Fruit fly (Drosophila melanogaster) whole organism, adult: Measurements from ENCODE around the gene sowah.

Source experiments
- CG11617 ChIP-seq: fragments of 200-800 bp; sonication (Bioruptor generic); optimal IDR thresholded peaks from 2 replicates; lab custom pipeline; 2017; ENCODE audit warnings: mild to moderate bottlenecking, missing biosample characterization, missing genetic modification reagents, missing genetic modification characterization
- CG12768 ChIP-seq: fragments of 200-800 bp; sonication (Bioruptor generic); optimal IDR thresholded peaks from 2 replicates; lab custom pipeline; 2017; ENCODE audit warnings: missing biosample characterization, missing genetic modification characterization, mild to moderate bottlenecking, moderate library complexity, missing genetic modification reagents
- CG14711 ChIP-seq: fragments of 200-800 bp; sonication (Bioruptor generic); optimal IDR thresholded peaks from 2 replicates; lab custom pipeline; 2018; ENCODE audit warnings: missing biosample characterization, mild to moderate bottlenecking, missing genetic modification characterization, moderate library complexity
- CG1620 ChIP-seq: fragments of 200-800 bp; sonication (Bioruptor generic); optimal IDR thresholded peaks from 2 replicates; lab custom pipeline; 2016; ENCODE audit warnings: missing biosample characterization, missing genetic modification characterization
- CG33017 ChIP-seq: fragments of 200-800 bp; sonication (Bioruptor generic); optimal IDR thresholded peaks from 2 replicates; lab custom pipeline; 2018; ENCODE audit warnings: missing biosample characterization, mild to moderate bottlenecking, missing genetic modification characterization, moderate library complexity
- CG5204 ChIP-seq: fragments of 200-800 bp; sonication (Bioruptor generic); optimal IDR thresholded peaks from 2 replicates; lab custom pipeline; 2016; ENCODE audit warnings: missing biosample characterization, missing genetic modification characterization
- CG7045 ChIP-seq: fragments of 200-800 bp; sonication (Bioruptor generic); optimal IDR thresholded peaks from 2 replicates; lab custom pipeline; 2017; ENCODE audit warnings: missing biosample characterization, mild to moderate bottlenecking, missing genetic modification characterization
- CG7101 ChIP-seq: fragments of 200-800 bp; sonication (Bioruptor generic); optimal IDR thresholded peaks from 2 replicates; lab custom pipeline; 2018; ENCODE audit warnings: missing biosample characterization, mild to moderate bottlenecking, missing genetic modification characterization, moderate library complexity
- Clk ChIP-seq: fragments of 200-800 bp; sonication (Bioruptor generic); optimal IDR thresholded peaks from 2 replicates; lab custom pipeline; 2017; ENCODE audit warnings: missing biosample characterization, missing genetic modification characterization
- Crg-1 ChIP-seq: fragments of 200-800 bp; sonication (Bioruptor generic); optimal IDR thresholded peaks from 2 replicates; lab custom pipeline; 2016; ENCODE audit warnings: missing biosample characterization, missing genetic modification characterization
- Hr96 ChIP-seq: fragments of 200-800 bp; sonication (Bioruptor generic); optimal IDR thresholded peaks from 2 replicates; lab custom pipeline; 2016; ENCODE audit warnings: missing biosample characterization, missing genetic modification characterization
- Mnt ChIP-seq: fragments of 200-800 bp; sonication (Bioruptor generic); optimal IDR thresholded peaks from 2 replicates; lab custom pipeline; 2016; ENCODE audit warnings: missing biosample characterization, mild to moderate bottlenecking, missing genetic modification characterization
- bab1 ChIP-seq: fragments of 200-800 bp; sonication (Bioruptor generic); optimal IDR thresholded peaks from 3 replicates; lab custom pipeline; 2019; ENCODE audit warnings: missing biosample characterization, mild to moderate bottlenecking, missing genetic modification characterization, moderate library complexity
- cic ChIP-seq: fragments of 200-800 bp; sonication (Bioruptor generic); optimal IDR thresholded peaks from 2 replicates; lab custom pipeline; 2017; ENCODE audit warnings: missing biosample characterization, mild to moderate bottlenecking, missing genetic modification characterization, moderate library complexity
- cnc ChIP-seq, 2 experiments: fragments of >200 bp; optimal IDR thresholded peaks; 2 replicates each; lab custom pipeline; 2017
- kay ChIP-seq: fragments of 200-800 bp; sonication (Bioruptor generic); peaks from one replicate; lab custom pipeline; 2016; ENCODE audit warnings: missing biosample characterization, missing genetic modification characterization, borderline replicate concordance
- ovo ChIP-seq: fragments of 200-800 bp; sonication (Bioruptor generic); optimal IDR thresholded peaks from 2 replicates; lab custom pipeline; 2016; ENCODE audit warnings: missing biosample characterization, missing genetic modification characterization
- pad ChIP-seq: fragments of 200-800 bp; sonication (Bioruptor generic); optimal IDR thresholded peaks from 3 replicates; lab custom pipeline; 2017; ENCODE audit warnings: missing biosample characterization, missing genetic modification characterization, mild to moderate bottlenecking, moderate library complexity, missing genetic modification reagents
- tj ChIP-seq: fragments of 200-800 bp; sonication (Bioruptor generic); optimal IDR thresholded peaks from 3 replicates; lab custom pipeline; 2017; ENCODE audit warnings: missing biosample characterization, mild to moderate bottlenecking, missing genetic modification characterization, moderate library complexity
- toe ChIP-seq: fragments of 200-800 bp; sonication (Bioruptor generic); optimal IDR thresholded peaks from 2 replicates; lab custom pipeline; 2016; ENCODE audit warnings: missing biosample characterization, missing genetic modification characterization

The sowah gene

dm6 chr3L:12551671-12552070, 20.7 kb downstream of the sowah start:
- TF ChIP-seq CG1620 (no peak), bab1 (GFP tag; lab: Kevin White, UChicago) (no peak), Hr96 (GFP tag; lab: Kevin White, UChicago) (no peak), cic (no peak), Crg-1 (GFP tag; lab: Kevin White, UChicago) (no peak), ovo (GFP tag; lab: Kevin White, UChicago) (no peak), CG33017 (tag; lab: Kevin White, UChicago) (no peak), kay (GFP tag; lab: Kevin White, UChicago) (no peak), tj (GFP tag; lab: Kevin White, UChicago) (no peak), Clk (no peak), CG12768 (GFP tag; lab: Kevin White, UChicago) (no peak), CG11617 (GFP tag; lab: Kevin White, UChicago) (no peak), CG7045 (GFP tag; lab: Kevin White, UChicago) (no peak)

DNA sequence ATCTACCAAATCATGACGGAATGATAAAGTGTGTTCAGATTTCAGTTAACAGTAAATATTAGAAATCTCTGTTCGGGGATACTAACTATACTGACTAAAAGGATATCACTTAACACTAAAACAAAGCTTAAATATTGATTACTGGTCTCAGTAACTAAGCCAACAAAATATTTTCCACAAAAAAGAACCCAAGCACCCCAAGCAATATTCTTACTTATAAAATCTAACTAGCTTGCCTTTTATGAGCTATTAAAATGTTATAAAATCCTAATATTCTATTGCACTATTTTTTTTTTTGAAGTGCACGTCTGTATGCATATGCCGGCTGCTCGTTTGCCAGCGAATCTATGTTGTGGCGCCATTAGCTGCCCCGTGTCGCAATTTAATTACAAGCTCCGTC, 22.9 kb downstream of the sowah start:
- TF ChIP-seq cic (no peak), kay (GFP tag; lab: Kevin White, UChicago) (no peak), tj (GFP tag; lab: Kevin White, UChicago) (no peak), Crg-1 (GFP tag; lab: Kevin White, UChicago) (no peak), CG1620 (no peak), Clk (no peak), CG33017 (tag; lab: Kevin White, UChicago) (no peak), toe (GFP tag; lab: Kevin White, UChicago) (no peak), pad (GFP tag; lab: Kevin White, UChicago) (no peak), CG14711 (tag; lab: Kevin White, UChicago) (no peak), cnc (optimal IDR thresholded peaks at IDR 0.05; lab: Kevin White, UChicago) (no peak), Mnt (GFP tag; lab: Kevin White, UChicago) (no peak), CG5204 (GFP tag; lab: Kevin White, UChicago) (no peak), bab1 (GFP tag; lab: Kevin White, UChicago) (no peak), Hr96 (GFP tag; lab: Kevin White, UChicago) (no peak), CG7101 (tag; lab: Kevin White, UChicago) (no peak), CG12768 (GFP tag; lab: Kevin White, UChicago) (no peak), ovo (GFP tag; lab: Kevin White, UChicago) (no peak), CG11617 (GFP tag; lab: Kevin White, UChicago) (no peak), CG7045 (GFP tag; lab: Kevin White, UChicago) (no peak)

DNA sequence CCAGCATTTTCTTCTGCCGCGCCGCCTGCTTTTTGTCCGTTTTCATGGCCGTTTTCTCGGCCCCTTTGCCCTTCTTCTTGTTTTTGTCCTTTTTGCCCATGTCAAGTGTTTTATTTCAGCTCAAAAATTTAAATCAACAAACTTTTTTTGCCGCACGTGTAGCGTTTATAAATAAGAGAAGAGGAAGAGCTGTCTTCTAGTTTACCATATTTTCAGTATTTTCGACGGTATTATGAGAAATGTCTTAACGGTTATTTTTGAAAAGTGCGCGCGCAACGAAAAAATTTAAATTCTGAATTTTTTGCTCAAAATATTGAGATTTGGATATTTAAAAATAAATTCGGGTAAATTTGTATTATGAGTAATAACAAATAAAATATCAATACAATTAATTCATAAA, 35.2 kb downstream of the sowah start, which contains the start of gene CG4069:
CG4069 (minus strand) TSS at position 193 of the 400 bp plus-strand sequence.
- TF ChIP-seq Mnt (GFP tag; lab: Kevin White, UChicago) = peak; percentile 94
- no peak for TF ChIP-seq CG7045 (GFP tag; lab: Kevin White, UChicago)
- peak; percentile 12 for TF ChIP-seq bab1 (GFP tag; lab: Kevin White, UChicago)
- no peak for TF ChIP-seq CG33017 (tag; lab: Kevin White, UChicago)

- TF ChIP-seq CG33017 (tag; lab: Kevin White, UChicago) = no peak
- TF ChIP-seq Mnt (GFP tag; lab: Kevin White, UChicago) = peak; percentile 2
Observed at dm6 chr3L:12534318-12534717, 38.0 kb downstream of the sowah start, which contains the start of gene Pmm2. TSS of gene Pmm2 (plus strand) at chr3L:12534590.

DNA sequence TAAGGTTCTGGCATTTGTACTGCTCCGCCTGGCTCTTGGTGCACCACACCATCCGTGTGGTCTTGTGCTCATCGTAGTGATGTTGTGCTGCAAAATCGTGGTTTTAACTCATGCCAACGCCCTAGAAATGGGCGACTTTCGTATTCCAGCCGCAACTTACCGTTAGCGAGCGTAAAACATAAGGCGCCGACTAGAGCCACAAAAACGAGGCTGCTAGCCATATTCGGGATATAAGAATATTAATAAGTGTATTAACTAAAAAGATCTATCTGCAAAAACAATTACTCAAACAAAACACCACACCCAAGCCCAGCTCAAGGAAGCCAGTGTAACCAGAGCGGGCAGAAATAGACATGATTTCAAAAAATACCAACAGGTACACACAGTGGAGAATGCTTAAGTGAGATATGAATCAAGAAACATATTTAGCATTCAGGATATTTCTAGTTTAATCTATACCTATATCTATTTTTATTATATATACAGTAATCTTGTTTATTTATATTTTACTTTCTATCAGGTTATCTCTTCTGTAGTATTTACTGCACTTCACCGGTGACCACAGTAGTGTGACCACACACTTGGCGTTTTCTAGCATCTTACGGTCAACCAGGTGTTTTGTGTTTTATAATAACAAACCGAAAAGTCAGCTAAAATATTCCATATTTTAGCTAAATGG, 38.8 kb downstream of the sowah start, which contains the start of the genes Tsf2 and CG34242:
Tsf2 (minus strand) TSS at position 333 of the 679 bp plus-strand sequence.
CG34242 (plus strand) TSS at position 605 of the 679 bp plus-strand sequence.
- no peak for TF ChIP-seq Hr96 (GFP tag; lab: Kevin White, UChicago)
- no peak for TF ChIP-seq kay (GFP tag; lab: Kevin White, UChicago)
- TF ChIP-seq tj (GFP tag; lab: Kevin White, UChicago) = peak; percentile 35
- no peak for TF ChIP-seq cic
- TF ChIP-seq CG12768 (GFP tag; lab: Kevin White, UChicago) = peak; percentile 61
- TF ChIP-seq ovo (GFP tag; lab: Kevin White, UChicago) = no peak
- no peak for TF ChIP-seq CG1620
- no peak for TF ChIP-seq CG5204 (GFP tag; lab: Kevin White, UChicago)
- peak; percentile 55 for TF ChIP-seq pad (GFP tag; lab: Kevin White, UChicago)
- no peak for TF ChIP-seq toe (GFP tag; lab: Kevin White, UChicago)
- peak; percentile 87 for TF ChIP-seq CG7101 (tag; lab: Kevin White, UChicago)
- TF ChIP-seq Mnt (GFP tag; lab: Kevin White, UChicago) = no peak
- TF ChIP-seq Clk = no peak
- TF ChIP-seq CG14711 (tag; lab: Kevin White, UChicago) = peak; percentile 91
- no peak for TF ChIP-seq CG7045 (GFP tag; lab: Kevin White, UChicago)
- TF ChIP-seq CG11617 (GFP tag; lab: Kevin White, UChicago) = no peak
- TF ChIP-seq bab1 (GFP tag; lab: Kevin White, UChicago) = peak; percentile 64
- TF ChIP-seq CG33017 (tag; lab: Kevin White, UChicago) = peak; percentile 75
- TF ChIP-seq cnc (optimal IDR thresholded peaks at IDR 0.05; lab: Kevin White, UChicago) = no peak
- no peak for TF ChIP-seq Crg-1 (GFP tag; lab: Kevin White, UChicago)

DNA sequence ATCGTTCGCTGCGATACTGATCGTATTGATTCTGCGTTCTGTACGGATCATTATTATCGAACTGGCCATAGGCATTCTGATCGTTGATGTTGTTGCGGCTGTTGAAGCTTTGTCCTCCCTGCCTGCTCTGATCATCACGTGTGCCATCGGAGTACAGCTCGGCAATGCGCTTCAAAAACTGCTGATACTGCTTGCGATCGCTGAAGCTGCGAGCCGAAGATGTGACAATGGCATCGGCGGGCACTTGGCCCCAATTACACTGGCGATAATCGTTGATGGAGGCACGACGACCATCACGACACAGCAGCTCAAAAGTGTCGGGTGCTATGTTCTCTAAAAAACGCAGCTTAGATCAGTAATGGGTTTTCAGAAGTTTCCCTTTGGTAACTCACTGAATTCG, 40.1 kb downstream of the sowah start:
- no peak for TF ChIP-seq pad (GFP tag; lab: Kevin White, UChicago)
- TF ChIP-seq Crg-1 (GFP tag; lab: Kevin White, UChicago) = no peak
- no peak for TF ChIP-seq Clk
- TF ChIP-seq Hr96 (GFP tag; lab: Kevin White, UChicago) = no peak
- TF ChIP-seq CG12768 (GFP tag; lab: Kevin White, UChicago) = no peak
- TF ChIP-seq CG7101 (tag; lab: Kevin White, UChicago) = no peak
- no peak for TF ChIP-seq kay (GFP tag; lab: Kevin White, UChicago)
- TF ChIP-seq toe (GFP tag; lab: Kevin White, UChicago) = no peak
- TF ChIP-seq CG1620 = no peak
- TF ChIP-seq bab1 (GFP tag; lab: Kevin White, UChicago) = no peak
- TF ChIP-seq CG11617 (GFP tag; lab: Kevin White, UChicago) = no peak
- TF ChIP-seq CG7045 (GFP tag; lab: Kevin White, UChicago) = no peak
- no peak for TF ChIP-seq cic
- no peak for TF ChIP-seq tj (GFP tag; lab: Kevin White, UChicago)
